Worm (Caenorhabditis elegans): ENCODE measurements around the gene srg-68.

- TF ChIP-seq unc-62 (GFP tag; optimal IDR thresholded peaks at IDR 0.05) (no peak), aly-2 (tag; optimal IDR thresholded peaks at IDR 0.05) (no peak)
Observed at ce11 chrV:5427860-5428259, 37.4 kb downstream of the srg-68 start, which contains the start of gene rhr-1.

All from whole organism, L2 larva.